Fruit fly (Drosophila melanogaster): Measurements from ENCODE around the gene CG32988.

- no peak for TF ChIP-seq Sry-δ (GFP tag; optimal IDR thresholded peaks at IDR 0.05)
- peak; percentile 35 for TF ChIP-seq bcd (GFP tag; optimal IDR thresholded peaks at IDR 0.05)
- TF ChIP-seq ttk (GFP tag; IDR thresholded peaks at IDR 0.05), result no peak
- no peak for TF ChIP-seq CG42726 (GFP tag; IDR thresholded peaks at IDR 0.05; ENCODE audit: partially characterized antibody)
- TF ChIP-seq ATbp (GFP tag; optimal IDR thresholded peaks at IDR 0.05), result peak; percentile 84
- no peak for TF ChIP-seq Elba2 (GFP tag; optimal IDR thresholded peaks at IDR 0.05)
- peak; percentile 64 for TF ChIP-seq nau (GFP tag; optimal IDR thresholded peaks at IDR 0.05)
- peak in 1 of 3 experiments; percentile 78 for TF ChIP-seq lola (GFP tag; optimal IDR thresholded peaks at IDR 0.05)
- TF ChIP-seq Mad (GFP tag; optimal IDR thresholded peaks at IDR 0.05), result no peak
- peak; percentile 31; the same call in 1 of the 2 replicates for TF ChIP-seq sim (GFP tag; IDR thresholded peaks at IDR 0.05)
- TF ChIP-seq pb (GFP tag; optimal IDR thresholded peaks at IDR 0.05), result peak; percentile 4
- TF ChIP-seq gem (tag; optimal IDR thresholded peaks at IDR 0.05), result peak; percentile 56
- peak; percentile 64 for TF ChIP-seq Side (GFP tag; optimal IDR thresholded peaks at IDR 0.05)
These were observed 12.4 kb upstream of the CG32988 start for dm6 chr2L:8852235-8852634.
